5 worm cellular contexts compared by ENCODE assay signal in the genomic region with DNA sequence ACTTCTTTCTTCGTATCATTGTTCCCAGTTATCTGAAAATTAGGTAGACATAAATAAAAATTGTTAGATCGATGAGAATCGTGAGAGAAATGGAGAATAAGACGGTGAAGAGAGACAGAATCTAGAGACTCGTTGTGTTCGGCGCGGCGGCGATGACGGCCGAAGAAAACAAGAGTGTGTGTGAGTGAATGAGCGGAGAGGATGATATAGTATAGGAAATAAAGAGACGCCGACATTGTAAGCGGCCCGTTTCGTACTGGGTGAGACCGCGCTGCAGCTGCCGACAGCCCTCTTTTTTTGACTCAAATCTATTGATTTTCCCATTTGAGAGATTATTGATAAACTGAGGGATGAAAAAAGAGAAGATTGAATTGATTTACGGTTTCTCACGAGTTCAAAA.
A peak's percentile ranks its signal among the peaks of the same experiment; 100 is the strongest.
TF ChIP-seq lines count a peak whose summit lies in the region.

A gene (minus strand): TSS at position 32 of the 400 bp plus-strand sequence.

TF ChIP-seq in whole organism, L1 larva, 84 proteins besides CTCF, POLR2A, EP300 and RAD21 (continues in another document):
- TF ChIP-seq nhr-237 (tag; optimal IDR thresholded peaks at IDR 0.05; lab: Kevin White, UChicago) (no peak), aha-1 (tag; optimal IDR thresholded peaks at IDR 0.05; lab: Kevin White, UChicago) (no peak), F16B12.6 (tag; optimal IDR thresholded peaks at IDR 0.05; lab: Kevin White, UChicago) (peak; percentile 36), nhr-47 (tag; optimal IDR thresholded peaks at IDR 0.05; lab: Kevin White, UChicago) (no peak), lin-39 (tag; optimal IDR thresholded peaks at IDR 0.05; lab: Kevin White, UChicago) (no peak), lsy-2 (tag; optimal IDR thresholded peaks at IDR 0.05; lab: Kevin White, UChicago) (peak; percentile 13), C04F5.9 (tag; optimal IDR thresholded peaks at IDR 0.05; lab: Kevin White, UChicago) (no peak), nhr-90 (tag; optimal IDR thresholded peaks at IDR 0.05; lab: Kevin White, UChicago; ENCODE audit: poor library complexity) (no peak), unc-130 (tag; optimal IDR thresholded peaks at IDR 0.05; lab: Kevin White, UChicago) (no peak), ceh-82 (tag; optimal IDR thresholded peaks at IDR 0.05; lab: Kevin White, UChicago) (peak in 1 of 3 experiments; percentile 38), blmp-1 (tag; optimal IDR thresholded peaks at IDR 0.05; lab: Kevin White, UChicago) (peak; percentile 56), pqm-1 (tag; optimal IDR thresholded peaks at IDR 0.05; lab: Kevin White, UChicago) (no peak), egl-27 (tag; optimal IDR thresholded peaks at IDR 0.05; lab: Kevin White, UChicago) (no peak), ama-1 (optimal IDR thresholded peaks at IDR 0.05; lab: Kevin White, UChicago) (no peak), egl-13 (tag; optimal IDR thresholded peaks at IDR 0.05; lab: Kevin White, UChicago) (no peak), skn-1 (tag; optimal IDR thresholded peaks at IDR 0.05; lab: Kevin White, UChicago) (peak; percentile 22), nhr-71 (tag; optimal IDR thresholded peaks at IDR 0.05; lab: Kevin White, UChicago) (peak; percentile 30), snu-23 (GFP tag; optimal IDR thresholded peaks at IDR 0.05; lab: Kevin White, UChicago) (peak; percentile 57)

TF ChIP-seq in whole organism, L3 larva, 47 proteins besides CTCF, POLR2A, EP300 and RAD21:
- TF ChIP-seq pqm-1 (tag; optimal IDR thresholded peaks at IDR 0.05; lab: Kevin White, UChicago) = peak; percentile 18
- TF ChIP-seq ztf-11 (tag; optimal IDR thresholded peaks at IDR 0.05; lab: Kevin White, UChicago) = no peak
- no peak for TF ChIP-seq fkh-10 (GFP tag; optimal IDR thresholded peaks at IDR 0.05; lab: Kevin White, UChicago)
- peak; percentile 62 for TF ChIP-seq snpc-4 (tag; optimal IDR thresholded peaks at IDR 0.05; lab: Kevin White, UChicago)
- TF ChIP-seq nhr-23 (tag; optimal IDR thresholded peaks at IDR 0.05; lab: Kevin White, UChicago) = peak; percentile 30
- TF ChIP-seq pha-4 (tag; optimal IDR thresholded peaks at IDR 0.05; lab: Kevin White, UChicago) = peak; percentile 33
- TF ChIP-seq nhr-43 (tag; optimal IDR thresholded peaks at IDR 0.05; lab: Kevin White, UChicago; ENCODE audit: poor library complexity, severe bottlenecking) = peak; percentile 27
- TF ChIP-seq egl-5 (tag; optimal IDR thresholded peaks at IDR 0.05; lab: Kevin White, UChicago) = peak; percentile 45
- TF ChIP-seq ceh-28 (tag; optimal IDR thresholded peaks at IDR 0.05; lab: Kevin White, UChicago) = peak; percentile 17
- TF ChIP-seq hmg-11 (tag; optimal IDR thresholded peaks at IDR 0.05; lab: Kevin White, UChicago) = peak; percentile 40
- TF ChIP-seq elt-3 (tag; optimal IDR thresholded peaks at IDR 0.05; lab: Kevin White, UChicago) = no peak
- peak; percentile 45 for TF ChIP-seq nfya-1 (tag; optimal IDR thresholded peaks at IDR 0.05; lab: Kevin White, UChicago; ENCODE audit: insufficient read depth)
- no peak for TF ChIP-seq nhr-237 (tag; optimal IDR thresholded peaks at IDR 0.05; lab: Kevin White, UChicago)
- TF ChIP-seq elt-2 (tag; optimal IDR thresholded peaks at IDR 0.05; lab: Kevin White, UChicago) = peak; percentile 39
TF ChIP-seq in whole organism, L3 larva: peak in this region for 10.

TF ChIP-seq in whole organism, early embryonic, 17 proteins besides CTCF, POLR2A, EP300 and RAD21:
- TF ChIP-seq sea-1 (GFP tag; conservative IDR thresholded peaks at IDR 0.05; lab: Robert Waterston, UW) (no peak), flt-1 (GFP tag; IDR thresholded peaks at IDR 0.05; lab: Robert Waterston, UW) (no peak), F13C5.2 (tag; optimal IDR thresholded peaks at IDR 0.05; lab: Kevin White, UChicago) (peak; percentile 27), scrt-1 (GFP tag; IDR thresholded peaks at IDR 0.05; lab: Robert Waterston, UW) (no peak)
TF ChIP-seq in whole organism, early embryonic: peak in this region for 1.

TF ChIP-seq in whole organism, midembryonic, 9 proteins besides CTCF, POLR2A, EP300 and RAD21:
- TF ChIP-seq tab-1 (GFP tag; IDR thresholded peaks at IDR 0.05; lab: Robert Waterston, UW) (no peak), cog-1 (tag; optimal IDR thresholded peaks at IDR 0.05; lab: Kevin White, UChicago) (peak; percentile 46)

TF ChIP-seq in whole organism, young adult, 124 proteins besides CTCF, POLR2A, EP300 and RAD21:
- TF ChIP-seq ekl-4 (GFP tag; IDR thresholded peaks at IDR 0.05; lab: Robert Waterston, UW) (0 out of 2 replicates have a peak, but pooled peaks have one; percentile 43), hmg-20 (GFP tag; IDR thresholded peaks at IDR 0.05; lab: Robert Waterston, UW) (no peak), attf-5 (GFP tag; optimal IDR thresholded peaks at IDR 0.05; lab: Kevin White, UChicago) (peak; percentile 30), madf-6 (GFP tag; IDR thresholded peaks at IDR 0.05; lab: Robert Waterston, UW) (peak; percentile 35; the same call in 1 of the 2 replicates), Y56A3A.18 (GFP tag; IDR thresholded peaks at IDR 0.05; lab: Robert Waterston, UW) (no peak), hmg-1.2 (GFP tag; IDR thresholded peaks at IDR 0.05; lab: Robert Waterston, UW) (peak; percentile 98), pbrm-1 (GFP tag; IDR thresholded peaks at IDR 0.05; lab: Robert Waterston, UW) (no peak), rcor-1 (GFP tag; IDR thresholded peaks at IDR 0.05; lab: Robert Waterston, UW) (0 out of 2 replicates have a peak, but pooled peaks have one; percentile 17), nhr-80 (tag; optimal IDR thresholded peaks at IDR 0.05; lab: Kevin White, UChicago) (peak; percentile 12), let-607 (tag; optimal IDR thresholded peaks at IDR 0.05; lab: Kevin White, UChicago) (peak in 1 of 2 experiments; percentile 12), zim-3 (tag; optimal IDR thresholded peaks at IDR 0.05; lab: Kevin White, UChicago) (no peak), Y53G8AR.9 (GFP tag; conservative IDR thresholded peaks at IDR 0.05; lab: Robert Waterston, UW) (0 out of 2 replicates have a peak, but pooled peaks have one; percentile 30), lin-40 (tag; optimal IDR thresholded peaks at IDR 0.05; lab: Kevin White, UChicago) (no peak), F57C9.4 (tag; optimal IDR thresholded peaks at IDR 0.05; lab: Kevin White, UChicago) (no peak), atf-7 (tag; optimal IDR thresholded peaks at IDR 0.05; lab: Kevin White, UChicago) (no peak)
